Fruit fly (Drosophila melanogaster) whole organism, embryonic: Measurements from ENCODE around the gene CG5909.
A peak's percentile ranks its signal among the peaks of the same experiment; 100 is the strongest.

Experiments
- CG10267 ChIP-seq: fragments of 200-800 bp; sonication (Bioruptor generic); optimal IDR thresholded peaks from 2 replicates; lab custom pipeline; 2018; ENCODE audit warnings: missing biosample characterization, mild to moderate bottlenecking, missing genetic modification characterization, moderate library complexity
- CG10431 ChIP-seq: fragments of 200-800 bp; sonication (Bioruptor generic); optimal IDR thresholded peaks from 3 replicates; lab custom pipeline; 2018; ENCODE audit warnings: missing biosample characterization, mild to moderate bottlenecking, missing genetic modification characterization
- CG13775 ChIP-seq: fragments of 200-800 bp; sonication (Bioruptor generic); optimal IDR thresholded peaks from 3 replicates; lab custom pipeline; 2017; ENCODE audit warnings: missing biosample characterization, mild to moderate bottlenecking, missing genetic modification characterization
- CG14860 ChIP-seq: fragments of 200-800 bp; sonication (Bioruptor generic); IDR thresholded peaks from 3 replicates; pipeline ENCODE4 v1.3.6; 2022; ENCODE audit warnings: missing biosample characterization, missing genetic modification characterization; ENCODE audit not compliant: partially characterized antibody
- CG17328 ChIP-seq: fragments of 200-800 bp; sonication (Bioruptor generic); IDR thresholded peaks from 2 replicates; pipeline ENCODE4 v1.3.6; 2022; ENCODE audit warnings: missing biosample characterization, missing genetic modification characterization
- CG18011 ChIP-seq: fragments of 200-800 bp; sonication (Bioruptor generic); optimal IDR thresholded peaks from 2 replicates; lab custom pipeline; 2017; ENCODE audit warnings: missing biosample characterization, missing genetic modification characterization, mild to moderate bottlenecking, moderate library complexity, missing genotype
- CG2889 ChIP-seq: fragments of 200-800 bp; sonication (Bioruptor generic); IDR thresholded peaks from 3 replicates; pipeline ENCODE4 v1.3.6; 2022; ENCODE audit warnings: missing biosample characterization, missing genetic modification characterization
- CG30020 ChIP-seq: fragments of 200-800 bp; optimal IDR thresholded peaks from 2 replicates; lab custom pipeline; 2019; ENCODE audit warnings: missing biosample characterization, mild to moderate bottlenecking, missing genetic modification characterization, moderate library complexity
- CG3281 ChIP-seq: fragments of 200-800 bp; sonication (Bioruptor generic); optimal IDR thresholded peaks from 3 replicates; lab custom pipeline; 2017; ENCODE audit warnings: missing biosample characterization, mild to moderate bottlenecking, missing genetic modification characterization
- CG42726 ChIP-seq: fragments of 200-800 bp; sonication (Bioruptor generic); IDR thresholded peaks from 2 replicates; pipeline ENCODE4 v1.3.6; 2022; ENCODE audit warnings: missing biosample characterization, missing genetic modification characterization; ENCODE audit not compliant: partially characterized antibody
- CG4404 ChIP-seq: fragments of 200-800 bp; sonication (Bioruptor generic); IDR thresholded peaks from 2 replicates; pipeline ENCODE4 v1.3.6; 2022; ENCODE audit warnings: missing biosample characterization, missing genetic modification characterization
- CG4707 ChIP-seq: fragments of 200-800 bp; sonication (Bioruptor generic); optimal IDR thresholded peaks from 2 replicates; lab custom pipeline; 2018; ENCODE audit warnings: missing biosample characterization, mild to moderate bottlenecking, missing genetic modification characterization, moderate library complexity
- CG7928 ChIP-seq: fragments of 200-800 bp; sonication (Bioruptor generic); optimal IDR thresholded peaks from 2 replicates; lab custom pipeline; 2017; ENCODE audit warnings: missing biosample characterization, mild to moderate bottlenecking, missing genetic modification characterization
- CG7963 ChIP-seq: fragments of 200-800 bp; sonication (Bioruptor generic); IDR thresholded peaks from 3 replicates; pipeline ENCODE4 v1.3.6; 2022; ENCODE audit warnings: missing biosample characterization, missing genetic modification characterization; ENCODE audit not compliant: partially characterized antibody
- CG8281 ChIP-seq: fragments of 200-800 bp; sonication (Bioruptor generic); optimal IDR thresholded peaks from 2 replicates; lab custom pipeline; 2018; ENCODE audit warnings: missing biosample characterization, mild to moderate bottlenecking, missing genetic modification characterization, moderate library complexity
- CG9876 ChIP-seq: fragments of 200-800 bp; sonication (Bioruptor generic); optimal IDR thresholded peaks from 2 replicates; lab custom pipeline; 2016; ENCODE audit warnings: missing biosample characterization, missing genetic modification characterization
- Drgx ChIP-seq: fragments of 200-800 bp; sonication (Bioruptor generic); IDR thresholded peaks from 2 replicates; pipeline ENCODE4 v1.3.6; 2022; ENCODE audit warnings: missing biosample characterization, missing genetic modification characterization
- E2f1 ChIP-seq: fragments of 200-800 bp; sonication (Bioruptor generic); IDR thresholded peaks from 2 replicates; pipeline ENCODE4 v1.3.6; 2022; ENCODE audit warnings: missing biosample characterization, missing genetic modification characterization
- Fer1 ChIP-seq: fragments of 200-800 bp; sonication (Bioruptor generic); optimal IDR thresholded peaks from 2 replicates; lab custom pipeline; 2017; ENCODE audit warnings: missing biosample characterization, mild to moderate bottlenecking, missing genetic modification characterization
- H2.0 ChIP-seq: fragments of 200-800 bp; sonication (Bioruptor generic); IDR thresholded peaks from 2 replicates; pipeline ENCODE4 v1.3.6; 2022; ENCODE audit warnings: missing biosample characterization, missing genetic modification characterization
- HLH3B ChIP-seq: fragments of 200-800 bp; sonication (Bioruptor generic); IDR thresholded peaks from 2 replicates; pipeline ENCODE4 v1.3.6; 2022; ENCODE audit warnings: missing biosample characterization, missing genetic modification characterization
- HLH54F ChIP-seq: fragments of 200-800 bp; sonication (Bioruptor generic); optimal IDR thresholded peaks from 3 replicates; lab custom pipeline; 2016; ENCODE audit warnings: missing biosample characterization, missing genetic modification characterization
- Hand ChIP-seq: fragments of 200-800 bp; sonication (Bioruptor generic); optimal IDR thresholded peaks from 2 replicates; lab custom pipeline; 2017; ENCODE audit warnings: mild to moderate bottlenecking, missing biosample characterization, missing genetic modification reagents, missing genetic modification characterization
- MTF-1 ChIP-seq: fragments of 200-800 bp; sonication (Bioruptor generic); optimal IDR thresholded peaks from 2 replicates; lab custom pipeline; 2018; ENCODE audit warnings: missing biosample characterization, mild to moderate bottlenecking, missing genetic modification characterization, borderline replicate concordance
- PHDP ChIP-seq: fragments of 200-800 bp; sonication (Bioruptor generic); optimal IDR thresholded peaks from 3 replicates; lab custom pipeline; 2018; ENCODE audit warnings: missing biosample characterization, mild to moderate bottlenecking, missing genetic modification characterization, moderate library complexity
- Sin3A ChIP-seq: fragments of >200 bp; optimal IDR thresholded peaks from 2 replicates; lab custom pipeline; 2018
- Xrp1 ChIP-seq: fragments of 200-800 bp; sonication (Bioruptor generic); IDR thresholded peaks from 2 replicates; pipeline ENCODE4 v1.3.6; 2022; ENCODE audit warnings: missing biosample characterization, missing genetic modification characterization
- amos ChIP-seq: fragments of 200-800 bp; sonication (Bioruptor generic); IDR thresholded peaks from 2 replicates; pipeline ENCODE4 v1.3.6; 2022; ENCODE audit warnings: missing biosample characterization, missing genetic modification characterization; ENCODE audit not compliant: partially characterized antibody
- bigmax ChIP-seq: fragments of 200-800 bp; sonication (Bioruptor generic); optimal IDR thresholded peaks from 2 replicates; lab custom pipeline; 2018; ENCODE audit warnings: missing biosample characterization, mild to moderate bottlenecking, missing genetic modification characterization
- ci ChIP-seq: fragments of 200-800 bp; sonication (Bioruptor generic); IDR thresholded peaks from 3 replicates; pipeline ENCODE4 v1.3.6; 2022; ENCODE audit warnings: missing biosample characterization, missing genetic modification characterization
- corto ChIP-seq: fragments of 200-800 bp; sonication (Bioruptor generic); optimal IDR thresholded peaks from 2 replicates; lab custom pipeline; 2016; ENCODE audit warnings: missing biosample characterization, mild to moderate bottlenecking, missing genetic modification characterization, moderate library complexity
- dan ChIP-seq: fragments of 200-800 bp; sonication (Bioruptor generic); IDR thresholded peaks from 2 replicates; pipeline ENCODE4 v1.3.6; 2022; ENCODE audit warnings: missing biosample characterization, missing genetic modification characterization
- dmrt99B ChIP-seq: fragments of 200-800 bp; sonication (Bioruptor generic); optimal IDR thresholded peaks from 2 replicates; lab custom pipeline; 2018; ENCODE audit warnings: missing biosample characterization, mild to moderate bottlenecking, missing genetic modification characterization, moderate library complexity
- ewg ChIP-seq: fragments of 200-800 bp; sonication (Bioruptor generic); optimal IDR thresholded peaks from 3 replicates; lab custom pipeline; 2017; ENCODE audit warnings: mild to moderate bottlenecking, missing biosample characterization, missing genetic modification reagents, missing genetic modification characterization
- fd3F ChIP-seq: fragments of 200-800 bp; sonication (Bioruptor generic); optimal IDR thresholded peaks from 2 replicates; lab custom pipeline; 2018; ENCODE audit warnings: missing biosample characterization, mild to moderate bottlenecking, missing genetic modification characterization, moderate library complexity
- fd96Cb ChIP-seq: fragments of 200-800 bp; sonication (Bioruptor generic); optimal IDR thresholded peaks from 2 replicates; lab custom pipeline; 2018; ENCODE audit warnings: missing biosample characterization, mild to moderate bottlenecking, missing genetic modification characterization, moderate library complexity
- hbn ChIP-seq: fragments of 200-800 bp; sonication (Bioruptor generic); IDR thresholded peaks from 2 replicates; pipeline ENCODE4 v1.3.6; 2022; ENCODE audit warnings: missing biosample characterization, missing genetic modification characterization; ENCODE audit not compliant: partially characterized antibody
- jumu ChIP-seq: fragments of 200-800 bp; sonication (Bioruptor generic); optimal IDR thresholded peaks from 3 replicates; lab custom pipeline; 2016; ENCODE audit warnings: missing biosample characterization, missing genetic modification characterization
- nerfin-2 ChIP-seq: fragments of 200-800 bp; sonication (Bioruptor generic); IDR thresholded peaks from 2 replicates; pipeline ENCODE4 v1.3.6; 2022; ENCODE audit warnings: missing biosample characterization, missing genetic modification characterization; ENCODE audit not compliant: partially characterized antibody
- onecut ChIP-seq: fragments of 200-800 bp; sonication (Bioruptor generic); IDR thresholded peaks from 2 replicates; pipeline ENCODE4 v1.3.6; 2022; ENCODE audit warnings: missing biosample characterization, missing genetic modification characterization
- p53 ChIP-seq: fragments of 200-800 bp; sonication (Bioruptor generic); optimal IDR thresholded peaks from 2 replicates; lab custom pipeline; 2016; ENCODE audit warnings: missing biosample characterization, missing genetic modification characterization
- pho ChIP-seq: fragments of 200-800 bp; sonication (Bioruptor generic); optimal IDR thresholded peaks from 2 replicates; lab custom pipeline; 2016; ENCODE audit warnings: missing biosample characterization, missing genetic modification characterization
- sc ChIP-seq, 3 experiments: fragments of >200 bp in 2 of 3; fragments of 200-800 bp in 1 of 3; sonication (Bioruptor generic) in 1 of 3; optimal IDR thresholded peaks; 2 replicates in 2 of 3; 3 replicates in 1 of 3; lab custom pipeline; 2017; ENCODE audit warnings: mild to moderate bottlenecking in 1 of 3, missing biosample characterization in 1 of 3, missing genetic modification characterization in 1 of 3, missing genetic modification reagents in 1 of 3
- sd ChIP-seq: fragments of 200-800 bp; sonication (Bioruptor generic); optimal IDR thresholded peaks from 3 replicates; lab custom pipeline; 2018; ENCODE audit warnings: missing biosample characterization, mild to moderate bottlenecking, missing genetic modification characterization, moderate library complexity
- tgo ChIP-seq: fragments of 200-800 bp; sonication (Bioruptor generic); IDR thresholded peaks from 3 replicates; pipeline ENCODE4 v1.3.6; 2022; ENCODE audit warnings: missing biosample characterization, missing genetic modification characterization
- tll ChIP-seq, 2 experiments: fragments of 200-800 bp in 1 of 2; fragments of >200 bp in 1 of 2; sonication (Bioruptor generic) in 1 of 2; optimal IDR thresholded peaks; 2 replicates each; lab custom pipeline; 2017 to 2019; ENCODE audit warnings: missing biosample characterization in 2 of 2, missing genetic modification characterization in 2 of 2, mild to moderate bottlenecking in 1 of 2, moderate library complexity in 1 of 2
- unc-4 ChIP-seq: fragments of 200-800 bp; sonication (Bioruptor generic); IDR thresholded peaks from 2 replicates; pipeline ENCODE4 v1.3.6; 2022; ENCODE audit warnings: missing biosample characterization, missing genetic modification characterization; ENCODE audit not compliant: partially characterized antibody

The CG5909 gene

dm6 chr3R:27135692-27136641 is 25.0 kb upstream of the CG5909 start (continued):
- TF ChIP-seq CG30020 (tag; lab: Kevin White, UChicago) (no peak), Sin3A (lab: Kevin White, UChicago) (no peak), fd96Cb (tag; lab: Kevin White, UChicago) (peak; percentile 52), tll (GFP tag; optimal IDR thresholded peaks at IDR 0.05; lab: Kevin White, UChicago) (peak in 1 of 2 experiments; percentile 42), PHDP (tag; lab: Kevin White, UChicago) (peak; percentile 66), HLH3B (GFP tag; lab: Robert Waterston, UW) (peak; percentile 54; the same call in 1 of the 2 replicates), hbn (no peak), CG7963 (GFP tag; lab: Robert Waterston, UW) (no peak), dan (GFP tag; lab: Robert Waterston, UW) (no peak), CG4404 (GFP tag; lab: Robert Waterston, UW) (no peak), CG18011 (GFP tag; lab: Kevin White, UChicago) (peak; percentile 8), MTF-1 (GFP tag; lab: Kevin White, UChicago) (peak; percentile 78), CG3281 (GFP tag; lab: Kevin White, UChicago) (peak; percentile 20), CG42726 (GFP tag; lab: Robert Waterston, UW) (no peak), CG14860 (GFP tag; lab: Robert Waterston, UW) (no peak), amos (GFP tag; lab: Robert Waterston, UW) (no peak), ci (peak; percentile 85), Fer1 (peak; percentile 7), CG10431 (GFP tag; lab: Kevin White, UChicago) (peak; percentile 41), nerfin-2 (GFP tag; lab: Robert Waterston, UW) (no peak), CG4707 (GFP tag; lab: Kevin White, UChicago) (peak; percentile 55), CG17328 (GFP tag; lab: Robert Waterston, UW) (peak; percentile 68), Hand (no peak), dmrt99B (tag; lab: Kevin White, UChicago) (peak; percentile 73), CG10267 (tag; lab: Kevin White, UChicago) (peak; percentile 40), CG13775 (GFP tag; lab: Kevin White, UChicago) (peak; percentile 29), sd (tag; lab: Kevin White, UChicago) (no peak), ewg (GFP tag; lab: Kevin White, UChicago) (peak; percentile 35), bigmax (GFP tag; lab: Kevin White, UChicago) (peak; percentile 5), CG7928 (GFP tag; lab: Kevin White, UChicago) (no peak), Drgx (no peak), fd3F (GFP tag; lab: Kevin White, UChicago) (peak; percentile 62), tgo (GFP tag; lab: Robert Waterston, UW) (peak; percentile 48; the same call in 1 of the 3 replicates), Xrp1 (GFP tag; lab: Robert Waterston, UW) (peak; percentile 88), CG8281 (peak; percentile 67), jumu (peak; percentile 27), corto (GFP tag; lab: Kevin White, UChicago) (no peak), E2f1 (GFP tag; lab: Robert Waterston, UW) (peak; percentile 53; the same call in 1 of the 2 replicates), CG9876 (peak; percentile 43), HLH54F (GFP tag; lab: Kevin White, UChicago) (no peak), H2.0 (GFP tag; lab: Robert Waterston, UW) (no peak), CG2889 (no peak), onecut (GFP tag; lab: Robert Waterston, UW) (peak; percentile 73), p53 (peak; percentile 64), pho (GFP tag; lab: Kevin White, UChicago) (no peak), sc (optimal IDR thresholded peaks at IDR 0.05; lab: Kevin White, UChicago) (no peak), sc (GFP tag; optimal IDR thresholded peaks at IDR 0.05; lab: Kevin White, UChicago) (peak; percentile 75), unc-4 (GFP tag; lab: Robert Waterston, UW) (no peak)
